Worm (Caenorhabditis elegans): ENCODE measurements around the gene Y4C6B.4.

The Y4C6B.4 gene

DNA sequence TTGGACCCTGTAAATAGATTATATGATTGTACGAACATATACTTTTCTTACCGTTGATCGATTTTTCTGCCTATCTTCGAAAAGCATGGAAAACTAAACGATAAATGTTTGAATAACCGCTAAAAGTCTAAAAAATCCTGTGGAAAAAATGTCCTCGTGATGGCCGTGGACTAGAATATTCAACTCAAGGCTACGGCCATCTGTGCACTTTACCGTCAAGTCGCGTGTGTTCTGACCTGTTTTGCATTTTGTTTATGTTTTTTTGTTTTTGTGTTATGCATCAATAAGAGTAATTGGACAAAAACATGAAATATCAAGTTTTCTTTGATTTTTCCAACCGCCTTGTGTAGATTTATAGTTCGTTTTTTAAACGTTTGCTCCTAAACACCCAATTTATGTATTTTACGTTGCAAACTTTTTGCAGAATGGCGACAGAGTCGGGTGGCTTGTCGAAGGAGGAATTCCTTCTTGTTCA is 37.9 kb downstream of the Y4C6B.4 start, which contains the start of the genes hda-6 and F41H10.4:
hda-6 (minus strand) TSS at position 172 of the 475 bp plus-strand sequence.
F41H10.4 (plus strand) TSS at position 425 of the 475 bp plus-strand sequence.
- TF ChIP-seq elt-3 (tag; optimal IDR thresholded peaks at IDR 0.05) (no peak), lsy-2 (tag; optimal IDR thresholded peaks at IDR 0.05) (peak; percentile 61), ceh-43 (GFP tag; optimal IDR thresholded peaks at IDR 0.05) (no peak), mep-1 (tag; optimal IDR thresholded peaks at IDR 0.05) (peak; percentile 29), hlh-1 (tag; optimal IDR thresholded peaks at IDR 0.05) (no peak), pha-4 (tag; optimal IDR thresholded peaks at IDR 0.05) (no peak), mab-5 (tag; optimal IDR thresholded peaks at IDR 0.05) (no peak), mls-2 (tag; optimal IDR thresholded peaks at IDR 0.05) (no peak), lin-32 (GFP tag; optimal IDR thresholded peaks at IDR 0.05) (no peak), nhr-237 (tag; optimal IDR thresholded peaks at IDR 0.05) (peak; percentile 4), cnd-1 (tag; optimal IDR thresholded peaks at IDR 0.05) (no peak), lin-13 (tag; optimal IDR thresholded peaks at IDR 0.05) (peak; percentile 70), flh-1 (GFP tag; optimal IDR thresholded peaks at IDR 0.05) (no peak)

DNA sequence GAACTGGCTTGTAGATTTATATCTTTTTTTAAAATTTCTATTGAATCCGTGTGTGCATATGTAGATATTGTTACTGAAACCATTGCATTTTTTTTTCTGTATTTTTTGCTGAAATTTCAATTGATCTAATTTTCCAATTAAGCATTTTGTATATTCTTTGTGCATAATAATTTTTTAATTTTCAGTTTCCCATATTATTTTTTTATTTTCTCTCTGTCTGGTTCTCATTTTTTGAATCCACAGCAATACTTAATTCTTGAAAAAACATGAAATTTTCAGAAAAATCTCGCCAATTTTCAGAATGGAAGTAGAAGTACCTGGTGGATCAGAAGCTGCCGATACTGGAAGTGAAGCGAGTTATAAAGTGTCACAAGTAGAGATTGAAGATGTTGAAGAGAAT is 40.3 kb downstream of the Y4C6B.4 start, which contains the start of gene sand-1:
sand-1 (plus strand) TSS at position 301 of the 400 bp plus-strand sequence.
- TF ChIP-seq blmp-1 (tag; optimal IDR thresholded peaks at IDR 0.05) = no peak
- no peak for TF ChIP-seq unc-120 (tag; optimal IDR thresholded peaks at IDR 0.05; ENCODE audit: poor library complexity, severe bottlenecking)
- TF ChIP-seq nhr-237 (tag; optimal IDR thresholded peaks at IDR 0.05) = no peak
- no peak for TF ChIP-seq nhr-2 (tag; optimal IDR thresholded peaks at IDR 0.05)
- no peak for TF ChIP-seq pha-4 (tag; optimal IDR thresholded peaks at IDR 0.05)

DNA sequence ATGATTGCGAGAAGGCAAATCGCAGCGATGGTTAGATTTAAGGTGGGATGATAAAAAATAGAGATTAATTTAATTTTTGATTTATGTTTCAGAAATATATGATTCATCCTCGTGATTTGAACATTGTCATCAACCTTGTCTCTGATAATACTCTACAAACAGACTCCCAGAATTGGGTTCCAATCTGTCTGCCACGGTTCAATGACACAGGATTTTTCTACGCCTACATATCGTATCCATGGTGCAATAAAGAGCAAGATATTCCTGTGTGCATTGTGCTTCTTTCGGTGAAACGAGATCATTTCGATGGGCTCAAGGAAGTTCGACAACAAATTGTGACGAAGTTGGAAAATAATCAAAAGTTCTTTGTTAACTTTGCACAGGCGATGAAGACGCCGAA is 41.7 kb downstream of the Y4C6B.4 start:
- TF ChIP-seq lsy-2 (tag; optimal IDR thresholded peaks at IDR 0.05) = no peak
- TF ChIP-seq M03D4.4 (tag; optimal IDR thresholded peaks at IDR 0.05) = no peak
- no peak for TF ChIP-seq zip-8 (tag; optimal IDR thresholded peaks at IDR 0.05)
- no peak for TF ChIP-seq mab-5 (tag; optimal IDR thresholded peaks at IDR 0.05)
- no peak for TF ChIP-seq pha-4 (tag; optimal IDR thresholded peaks at IDR 0.05)
- TF ChIP-seq nhr-12 (tag; optimal IDR thresholded peaks at IDR 0.05) = no peak
- TF ChIP-seq sptf-1 (tag; optimal IDR thresholded peaks at IDR 0.05) = no peak
- no peak for TF ChIP-seq blmp-1 (tag; optimal IDR thresholded peaks at IDR 0.05)
- no peak for TF ChIP-seq hlh-1 (tag; optimal IDR thresholded peaks at IDR 0.05)
- no peak for TF ChIP-seq cnd-1 (tag; optimal IDR thresholded peaks at IDR 0.05)
- TF ChIP-seq ces-1 (GFP tag; optimal IDR thresholded peaks at IDR 0.05) = no peak
- no peak for TF ChIP-seq nhr-28 (tag; optimal IDR thresholded peaks at IDR 0.05)
- TF ChIP-seq ceh-43 (GFP tag; optimal IDR thresholded peaks at IDR 0.05) = no peak
- TF ChIP-seq nhr-76 (tag; optimal IDR thresholded peaks at IDR 0.05) = no peak
- no peak for TF ChIP-seq lin-32 (GFP tag; optimal IDR thresholded peaks at IDR 0.05)
- TF ChIP-seq mep-1 (tag; optimal IDR thresholded peaks at IDR 0.05) = no peak
- TF ChIP-seq ceh-39 (tag; optimal IDR thresholded peaks at IDR 0.05) = no peak
- TF ChIP-seq ceh-83 (GFP tag; optimal IDR thresholded peaks at IDR 0.05) = no peak

DNA sequence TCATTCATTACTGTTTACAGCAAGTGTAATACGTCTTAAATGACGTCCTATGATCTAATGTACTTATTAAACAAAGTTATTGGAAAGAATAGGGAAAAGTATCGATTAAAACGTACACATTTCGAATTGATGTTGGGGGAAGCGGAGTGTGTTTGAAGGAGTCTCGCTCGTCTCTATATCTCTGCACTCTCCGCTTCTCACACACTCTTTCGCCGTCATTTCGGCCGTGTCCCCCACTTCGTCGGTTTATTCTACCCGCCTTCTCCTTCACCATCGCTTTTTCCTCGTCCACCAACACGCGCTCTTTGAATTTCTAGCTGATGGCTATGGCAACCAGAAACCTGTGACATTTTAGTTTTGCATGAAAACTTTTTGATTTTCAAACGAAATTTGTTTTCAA is 42.6 kb downstream of the Y4C6B.4 start:
- TF ChIP-seq snpc-4 (tag; optimal IDR thresholded peaks at IDR 0.05) (no peak), ham-2 (GFP tag; optimal IDR thresholded peaks at IDR 0.05) (peak; percentile 71), ces-1 (GFP tag; optimal IDR thresholded peaks at IDR 0.05) (peak; percentile 43)

DNA sequence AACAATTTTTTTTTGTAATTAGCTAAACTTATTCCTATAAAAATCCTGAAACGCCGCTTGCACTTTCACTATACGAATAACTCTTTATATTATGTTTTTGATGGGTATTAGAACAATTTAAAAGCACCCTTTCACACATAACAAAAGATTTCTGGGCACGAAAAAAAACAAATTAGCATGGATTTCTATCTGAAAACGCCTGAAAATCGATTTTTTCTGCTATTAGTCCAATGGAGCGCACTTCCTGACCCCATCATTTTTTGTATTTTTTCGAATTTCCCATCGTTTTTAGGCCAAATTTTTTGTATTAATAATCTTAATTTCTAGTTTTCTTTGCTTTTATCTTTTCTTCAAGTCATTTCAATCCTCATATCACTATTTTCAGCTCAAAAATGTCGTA is 43.2 kb downstream of the Y4C6B.4 start, which contains the start of gene F41H10.3:
F41H10.3 (plus strand) TSS at position 388 of the 400 bp plus-strand sequence.
- no peak for TF ChIP-seq tbx-8 (GFP tag; optimal IDR thresholded peaks at IDR 0.05)
- TF ChIP-seq lin-13 (tag; optimal IDR thresholded peaks at IDR 0.05) = no peak
- TF ChIP-seq bed-3 (GFP tag; optimal IDR thresholded peaks at IDR 0.05) = no peak
- no peak for TF ChIP-seq lsy-2 (tag; optimal IDR thresholded peaks at IDR 0.05)
- no peak for TF ChIP-seq ces-1 (GFP tag; optimal IDR thresholded peaks at IDR 0.05)
- no peak for TF ChIP-seq unc-39 (tag; optimal IDR thresholded peaks at IDR 0.05)

DNA sequence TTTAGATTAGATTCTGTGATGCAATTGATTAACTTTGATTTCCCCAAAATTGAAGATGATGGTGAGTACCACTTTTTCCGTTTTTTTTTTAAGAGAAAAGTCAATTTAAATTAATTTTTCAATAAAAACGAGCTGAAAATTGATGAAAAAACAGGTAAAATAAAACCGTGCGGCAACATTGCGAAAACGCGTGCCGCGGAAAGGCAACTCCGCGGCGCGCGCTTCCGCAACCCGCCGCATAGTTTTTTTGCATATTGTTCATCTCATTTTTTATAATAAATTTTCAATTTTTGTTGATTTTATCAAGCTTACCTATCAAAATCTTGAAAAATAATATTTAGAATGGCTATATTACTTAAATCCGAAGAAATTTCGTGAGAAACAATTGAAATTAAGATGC is 44.7 kb downstream of the Y4C6B.4 start:
- TF ChIP-seq lsy-2 (tag; optimal IDR thresholded peaks at IDR 0.05) (peak; percentile 54), nhr-237 (tag; optimal IDR thresholded peaks at IDR 0.05) (peak; percentile 65), ztf-11 (tag; optimal IDR thresholded peaks at IDR 0.05) (no peak), sptf-1 (tag; optimal IDR thresholded peaks at IDR 0.05) (peak; percentile 71), lin-13 (tag; optimal IDR thresholded peaks at IDR 0.05) (no peak), ceh-43 (GFP tag; optimal IDR thresholded peaks at IDR 0.05) (peak; percentile 0), blmp-1 (tag; optimal IDR thresholded peaks at IDR 0.05) (no peak), M03D4.4 (tag; optimal IDR thresholded peaks at IDR 0.05) (peak; percentile 79), unc-120 (tag; optimal IDR thresholded peaks at IDR 0.05; ENCODE audit: poor library complexity, severe bottlenecking) (peak; percentile 43), ceh-39 (tag; optimal IDR thresholded peaks at IDR 0.05) (peak; percentile 6), cnd-1 (tag; optimal IDR thresholded peaks at IDR 0.05) (no peak), drap-1 (GFP tag; optimal IDR thresholded peaks at IDR 0.05) (no peak), nhr-12 (tag; optimal IDR thresholded peaks at IDR 0.05) (no peak), snpc-4 (tag; optimal IDR thresholded peaks at IDR 0.05) (no peak), mab-5 (tag; optimal IDR thresholded peaks at IDR 0.05) (no peak), ces-1 (GFP tag; optimal IDR thresholded peaks at IDR 0.05) (peak; percentile 20), mep-1 (tag; optimal IDR thresholded peaks at IDR 0.05) (peak; percentile 68)

All from whole organism, mixed stage, embryonic.